Fruit fly (Drosophila melanogaster) S2 (cell line): ENCODE data around the gene da.

Experiments used
- CG8478 ChIP-seq: fragments of >200 bp; optimal IDR thresholded peaks from 2 replicates; lab custom pipeline; 2018
- CTCF ChIP-seq, 2 experiments: fragments of >200 bp; optimal IDR thresholded peaks; 2 replicates each; lab custom pipeline; 2018

DNA sequence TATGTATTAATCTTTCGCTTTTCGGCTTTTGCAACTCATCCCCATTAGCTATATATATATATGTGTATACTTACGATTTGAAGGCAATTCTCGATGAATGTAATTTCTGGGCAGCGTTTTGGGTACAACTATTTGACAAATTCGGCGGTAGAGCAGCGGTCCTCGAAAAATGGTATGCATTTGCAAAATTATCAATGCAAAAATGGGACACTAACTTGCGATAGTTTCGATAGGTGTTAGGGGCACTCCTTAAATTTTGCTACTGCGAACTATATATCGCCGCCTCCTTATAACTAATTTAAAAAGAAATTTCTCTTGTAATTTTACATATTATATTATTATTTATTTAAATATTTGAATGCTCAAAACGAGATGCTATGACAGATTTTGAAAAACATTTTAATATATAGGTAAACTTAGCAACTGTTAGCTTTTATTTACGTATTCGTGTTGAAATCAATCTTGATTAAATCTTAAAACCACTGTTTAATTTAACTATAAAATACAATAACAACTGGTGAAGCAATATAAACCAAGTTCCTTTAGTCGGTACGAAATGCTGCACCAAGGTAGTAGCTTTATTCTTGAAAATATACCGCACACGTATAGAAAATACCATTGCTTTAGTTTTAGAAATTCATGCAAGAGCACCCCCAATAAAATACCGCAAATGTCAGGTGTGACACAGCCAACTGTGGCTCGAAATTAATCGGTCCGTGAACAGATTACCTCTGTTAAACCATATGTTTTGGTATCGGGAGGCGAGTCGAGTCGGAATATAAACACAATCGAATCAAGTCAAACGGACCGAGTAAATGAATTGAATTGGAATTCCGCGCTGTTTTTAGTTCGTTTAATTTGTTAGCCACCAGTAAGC is 25.6 kb downstream of the da start, which contains the start of the genes CG5355 and Klp31E:
- TF ChIP-seq CG8478 (lab: Kevin White, UChicago) (no peak), CTCF (optimal IDR thresholded peaks at IDR 0.05; lab: Kevin White, UChicago) (no peak)
